Worm (Caenorhabditis elegans): Measurements from ENCODE around the gene nmr-2.

The nmr-2 gene

ce11 chrV:15015799-15016198 is 4.3 kb upstream of the nmr-2 start:
- TF ChIP-seq sptf-1 (tag; optimal IDR thresholded peaks at IDR 0.05) (no peak), unc-120 (tag; optimal IDR thresholded peaks at IDR 0.05; ENCODE audit: poor library complexity, severe bottlenecking) (peak; percentile 6)

DNA sequence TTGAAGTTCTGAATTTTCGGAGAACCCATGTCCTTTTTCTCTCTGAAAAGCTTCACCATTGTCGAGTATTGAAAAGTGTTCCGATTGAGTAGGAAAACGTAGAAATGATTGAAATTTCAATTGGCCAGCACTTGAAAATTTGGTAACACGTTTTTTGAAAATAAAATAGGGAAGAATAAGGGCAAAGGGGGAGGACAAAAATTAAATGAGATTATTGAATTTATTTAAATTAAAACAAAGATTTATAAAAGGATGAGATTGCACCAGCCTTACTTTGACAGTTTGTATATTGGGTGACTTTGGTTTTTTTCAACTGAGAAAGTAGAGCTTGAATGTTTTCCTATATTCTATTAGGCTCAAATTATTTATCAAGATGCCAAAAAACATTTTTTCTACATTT is 2.7 kb upstream of the nmr-2 start, which contains the start of gene obr-2:
Gene obr-2 (minus strand): TSS at position 101 of the 400 bp plus-strand sequence.
- TF ChIP-seq nhr-76 (tag; optimal IDR thresholded peaks at IDR 0.05) (no peak), ceh-39 (tag; optimal IDR thresholded peaks at IDR 0.05) (no peak)

- TF ChIP-seq elt-1 (tag; optimal IDR thresholded peaks at IDR 0.05; ENCODE audit: borderline replicate concordance, insufficient read depth), result no peak
- no peak for TF ChIP-seq drap-1 (GFP tag; optimal IDR thresholded peaks at IDR 0.05)
- no peak for TF ChIP-seq mls-2 (tag; optimal IDR thresholded peaks at IDR 0.05)
- TF ChIP-seq flh-1 (GFP tag; optimal IDR thresholded peaks at IDR 0.05), result no peak
- TF ChIP-seq ztf-11 (tag; optimal IDR thresholded peaks at IDR 0.05), result no peak
- no peak for TF ChIP-seq nhr-237 (tag; optimal IDR thresholded peaks at IDR 0.05)
- TF ChIP-seq tbx-8 (GFP tag; optimal IDR thresholded peaks at IDR 0.05), result no peak
- TF ChIP-seq lsy-2 (tag; optimal IDR thresholded peaks at IDR 0.05), result no peak
- TF ChIP-seq mep-1 (tag; optimal IDR thresholded peaks at IDR 0.05), result no peak
- no peak for TF ChIP-seq nhr-2 (tag; optimal IDR thresholded peaks at IDR 0.05)
These were observed 1.9 kb upstream of the nmr-2 start for ce11 chrV:15013328-15013727.

- no peak for TF ChIP-seq tbx-8 (GFP tag; optimal IDR thresholded peaks at IDR 0.05)
- TF ChIP-seq sem-2 (GFP tag; optimal IDR thresholded peaks at IDR 0.05), result peak; percentile 10
These were observed 1.3 kb upstream of the nmr-2 start for ce11 chrV:15012542-15013301.

- TF ChIP-seq ceh-39 (tag; optimal IDR thresholded peaks at IDR 0.05), result no peak
- no peak for TF ChIP-seq ceh-83 (GFP tag; optimal IDR thresholded peaks at IDR 0.05)
- TF ChIP-seq drap-1 (GFP tag; optimal IDR thresholded peaks at IDR 0.05), result no peak
These were observed 6.7 kb downstream of the nmr-2 start, which contains the start of gene hrde-2 for ce11 chrV:15004800-15005199. hrde-2 (plus strand) TSS chrV:15005100.

DNA sequence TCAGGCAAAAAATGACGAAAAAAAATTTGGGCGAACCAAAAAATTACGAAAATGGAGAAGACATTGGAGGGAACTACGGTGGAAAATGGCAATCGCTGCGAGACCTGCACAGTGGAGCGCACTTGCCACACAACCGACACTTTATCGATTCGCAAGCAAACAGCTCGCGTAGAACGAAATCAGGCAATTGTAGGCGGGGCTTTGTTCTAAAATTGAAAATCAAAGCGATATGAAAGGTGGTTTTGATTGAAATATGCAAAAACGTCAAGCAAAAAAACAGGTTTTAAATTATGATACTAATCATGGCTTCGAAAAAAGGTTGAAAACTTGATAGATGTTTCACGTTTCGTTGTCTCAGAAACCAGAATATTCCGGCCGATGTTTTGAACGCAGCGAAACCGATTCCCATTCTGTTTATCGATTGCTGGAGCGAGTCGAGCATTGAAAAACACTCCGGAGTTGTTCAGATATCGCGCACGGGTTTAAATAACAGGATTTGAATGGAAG is 9.2 kb downstream of the nmr-2 start, which contains the start of the genes fib-1 and mut-15:
Gene fib-1 (minus strand): TSS at position 40 of the 507 bp plus-strand sequence.
Gene mut-15 (plus strand): TSS at position 360 of the 507 bp plus-strand sequence.
- peak; percentile 32 for TF ChIP-seq bed-3 (GFP tag; optimal IDR thresholded peaks at IDR 0.05)
- TF ChIP-seq drap-1 (GFP tag; optimal IDR thresholded peaks at IDR 0.05), result peak; percentile 92
- TF ChIP-seq unc-39 (tag; optimal IDR thresholded peaks at IDR 0.05), result no peak
- no peak for TF ChIP-seq nhr-12 (tag; optimal IDR thresholded peaks at IDR 0.05)
- no peak for TF ChIP-seq mab-5 (tag; optimal IDR thresholded peaks at IDR 0.05)
- TF ChIP-seq ztf-11 (tag; optimal IDR thresholded peaks at IDR 0.05), result no peak
- peak; percentile 83 for TF ChIP-seq pha-4 (tag; optimal IDR thresholded peaks at IDR 0.05)
- no peak for TF ChIP-seq flh-1 (GFP tag; optimal IDR thresholded peaks at IDR 0.05)
- TF ChIP-seq lin-32 (GFP tag; optimal IDR thresholded peaks at IDR 0.05), result no peak
- peak; percentile 37 for TF ChIP-seq nhr-2 (tag; optimal IDR thresholded peaks at IDR 0.05)
- no peak for TF ChIP-seq zip-8 (tag; optimal IDR thresholded peaks at IDR 0.05)
- no peak for TF ChIP-seq sem-2 (GFP tag; optimal IDR thresholded peaks at IDR 0.05)
- TF ChIP-seq cnd-1 (tag; optimal IDR thresholded peaks at IDR 0.05), result peak; percentile 40
- no peak for TF ChIP-seq M03D4.4 (tag; optimal IDR thresholded peaks at IDR 0.05)
- peak; percentile 4 for TF ChIP-seq unc-62 (GFP tag; optimal IDR thresholded peaks at IDR 0.05)
- peak; percentile 95 for TF ChIP-seq lsy-2 (tag; optimal IDR thresholded peaks at IDR 0.05)
- no peak for TF ChIP-seq blmp-1 (tag; optimal IDR thresholded peaks at IDR 0.05)
- no peak for TF ChIP-seq nhr-76 (tag; optimal IDR thresholded peaks at IDR 0.05)
- peak; percentile 95 for TF ChIP-seq mep-1 (tag; optimal IDR thresholded peaks at IDR 0.05)
- TF ChIP-seq snpc-4 (tag; optimal IDR thresholded peaks at IDR 0.05), result no peak
- no peak for TF ChIP-seq elt-1 (tag; optimal IDR thresholded peaks at IDR 0.05; ENCODE audit: borderline replicate concordance, insufficient read depth)
- no peak for TF ChIP-seq hlh-1 (tag; optimal IDR thresholded peaks at IDR 0.05)
- peak; percentile 11 for TF ChIP-seq elt-3 (tag; optimal IDR thresholded peaks at IDR 0.05)
- TF ChIP-seq ceh-83 (GFP tag; optimal IDR thresholded peaks at IDR 0.05), result peak; percentile 51
- no peak for TF ChIP-seq ceh-43 (GFP tag; optimal IDR thresholded peaks at IDR 0.05)
- TF ChIP-seq sptf-1 (tag; optimal IDR thresholded peaks at IDR 0.05), result peak; percentile 86
- no peak for TF ChIP-seq ces-1 (GFP tag; optimal IDR thresholded peaks at IDR 0.05)
- peak; percentile 9 for TF ChIP-seq nhr-28 (tag; optimal IDR thresholded peaks at IDR 0.05)
- peak; percentile 94 for TF ChIP-seq unc-120 (tag; optimal IDR thresholded peaks at IDR 0.05; ENCODE audit: poor library complexity, severe bottlenecking)
- TF ChIP-seq lin-13 (tag; optimal IDR thresholded peaks at IDR 0.05), result peak; percentile 93
- TF ChIP-seq tbx-8 (GFP tag; optimal IDR thresholded peaks at IDR 0.05), result peak; percentile 21
- peak; percentile 96 for TF ChIP-seq ceh-39 (tag; optimal IDR thresholded peaks at IDR 0.05)
- TF ChIP-seq nhr-237 (tag; optimal IDR thresholded peaks at IDR 0.05), result peak; percentile 93
- peak; percentile 15 for TF ChIP-seq ham-2 (GFP tag; optimal IDR thresholded peaks at IDR 0.05)
- TF ChIP-seq mls-2 (tag; optimal IDR thresholded peaks at IDR 0.05), result peak; percentile 80

Measured in whole organism, mixed stage, embryonic.